Fruit fly (Drosophila melanogaster) whole organism, embryonic: ENCODE measurements around the gene Cpr78Cb.

ENCODE experiments used
- CG10543 ChIP-seq: fragments of 200-800 bp; sonication (Bioruptor generic); optimal IDR thresholded peaks from 3 replicates; lab custom pipeline; 2017; ENCODE audit warnings: missing biosample characterization, mild to moderate bottlenecking, missing genetic modification characterization, moderate library complexity
- CG10565 ChIP-seq: fragments of 200-800 bp; sonication (Bioruptor generic); optimal IDR thresholded peaks from 3 replicates; lab custom pipeline; 2016; ENCODE audit warnings: missing biosample characterization, mild to moderate bottlenecking, missing genetic modification characterization
- CG12071 ChIP-seq: fragments of 200-800 bp; sonication (Bioruptor generic); optimal IDR thresholded peaks from 3 replicates; lab custom pipeline; 2018; ENCODE audit warnings: missing biosample characterization, mild to moderate bottlenecking, missing genetic modification characterization
- CG12104 ChIP-seq: fragments of 200-800 bp; sonication (Bioruptor generic); optimal IDR thresholded peaks from 3 replicates; lab custom pipeline; 2016; ENCODE audit warnings: missing biosample characterization, missing genetic modification characterization
- CG13624 ChIP-seq: fragments of 200-800 bp; sonication (Bioruptor generic); optimal IDR thresholded peaks from 2 replicates; lab custom pipeline; 2016; ENCODE audit warnings: missing biosample characterization, missing genetic modification characterization
- CG13775 ChIP-seq: fragments of 200-800 bp; sonication (Bioruptor generic); optimal IDR thresholded peaks from 3 replicates; lab custom pipeline; 2017; ENCODE audit warnings: missing biosample characterization, mild to moderate bottlenecking, missing genetic modification characterization
- CG14667 ChIP-seq: fragments of 200-800 bp; sonication (Bioruptor generic); IDR thresholded peaks from 2 replicates; pipeline ENCODE4 v1.3.6; 2022; ENCODE audit warnings: missing biosample characterization, missing genetic modification characterization
- CG15073 ChIP-seq: fragments of 200-800 bp; sonication (Bioruptor generic); optimal IDR thresholded peaks from 2 replicates; lab custom pipeline; 2016; ENCODE audit warnings: missing biosample characterization, missing genetic modification characterization
- CG15514 ChIP-seq: fragments of 200-800 bp; sonication (Bioruptor generic); optimal IDR thresholded peaks from 3 replicates; lab custom pipeline; 2017; ENCODE audit warnings: missing biosample characterization, missing genetic modification characterization, mild to moderate bottlenecking, moderate library complexity, missing genetic modification reagents
- CG17359 ChIP-seq: fragments of 200-800 bp; sonication (Bioruptor generic); optimal IDR thresholded peaks from 3 replicates; lab custom pipeline; 2018; ENCODE audit warnings: missing biosample characterization, mild to moderate bottlenecking, missing genetic modification characterization, moderate library complexity
- CG17361 ChIP-seq: fragments of 200-800 bp; sonication (Bioruptor generic); IDR thresholded peaks from 3 replicates; pipeline ENCODE4 v1.3.6; 2022; ENCODE audit warnings: missing biosample characterization, missing genetic modification characterization
- CG18262 ChIP-seq: fragments of 200-800 bp; optimal IDR thresholded peaks from 3 replicates; lab custom pipeline; 2019; ENCODE audit warnings: missing biosample characterization, mild to moderate bottlenecking, missing genetic modification characterization, moderate library complexity
- CG31388 ChIP-seq: fragments of 200-800 bp; sonication (Bioruptor generic); optimal IDR thresholded peaks from 2 replicates; lab custom pipeline; 2016; ENCODE audit warnings: missing biosample characterization, missing genetic modification characterization
- CG33213 ChIP-seq: fragments of 200-800 bp; sonication (Bioruptor generic); optimal IDR thresholded peaks from 3 replicates; lab custom pipeline; 2016; ENCODE audit warnings: missing biosample characterization, missing genetic modification characterization
- CG4424 ChIP-seq: fragments of 200-800 bp; sonication (Bioruptor generic); optimal IDR thresholded peaks from 3 replicates; lab custom pipeline; 2016; ENCODE audit warnings: missing biosample characterization, missing genetic modification characterization
- CG5953 ChIP-seq: fragments of 200-800 bp; sonication (Bioruptor generic); IDR thresholded peaks from 2 replicates; pipeline ENCODE4 v1.3.6; 2022; ENCODE audit warnings: missing biosample characterization, missing genetic modification characterization
- CG8281 ChIP-seq: fragments of 200-800 bp; sonication (Bioruptor generic); optimal IDR thresholded peaks from 2 replicates; lab custom pipeline; 2018; ENCODE audit warnings: missing biosample characterization, mild to moderate bottlenecking, missing genetic modification characterization, moderate library complexity
- CG9797 ChIP-seq: fragments of 200-800 bp; sonication (Bioruptor generic); optimal IDR thresholded peaks from 3 replicates; lab custom pipeline; 2018; ENCODE audit warnings: missing biosample characterization, mild to moderate bottlenecking, missing genetic modification characterization
- Camta ChIP-seq: fragments of 200-800 bp; sonication (Bioruptor generic); optimal IDR thresholded peaks from 2 replicates; lab custom pipeline; 2016; ENCODE audit warnings: missing biosample characterization, missing genetic modification characterization
- CoRest ChIP-seq: fragments of 200-800 bp; sonication (Bioruptor generic); optimal IDR thresholded peaks from 3 replicates; lab custom pipeline; 2018; ENCODE audit warnings: missing biosample characterization, mild to moderate bottlenecking, missing genetic modification characterization, moderate library complexity
- Eip74EF ChIP-seq, 2 experiments: fragments of 200-800 bp in 1 of 2; fragments of >200 bp in 1 of 2; sonication (Bioruptor generic) in 1 of 2; optimal IDR thresholded peaks; 2 replicates each; lab custom pipeline; 2017 to 2019; ENCODE audit warnings: missing biosample characterization in 2 of 2, missing genetic modification characterization in 2 of 2, mild to moderate bottlenecking in 1 of 2, moderate library complexity in 1 of 2
- HmgZ ChIP-seq: fragments of 200-800 bp; sonication (Bioruptor generic); optimal IDR thresholded peaks from 2 replicates; lab custom pipeline; 2018; ENCODE audit warnings: missing biosample characterization, mild to moderate bottlenecking, missing genetic modification characterization
- Lpt ChIP-seq: fragments of >200 bp; optimal IDR thresholded peaks from 2 replicates; lab custom pipeline; 2018; ENCODE audit warnings: missing biosample characterization, missing genetic modification characterization
- NK7.1 ChIP-seq: fragments of 200-800 bp; sonication (Bioruptor generic); optimal IDR thresholded peaks from 3 replicates; lab custom pipeline; 2016; ENCODE audit warnings: missing biosample characterization, missing genetic modification characterization
- Nf-YB ChIP-seq: fragments of 200-800 bp; sonication (Bioruptor generic); optimal IDR thresholded peaks from 3 replicates; lab custom pipeline; 2019; ENCODE audit warnings: missing biosample characterization, mild to moderate bottlenecking, missing genetic modification characterization, moderate library complexity
- Oli ChIP-seq: fragments of 200-800 bp; sonication (Bioruptor generic); optimal IDR thresholded peaks from 2 replicates; lab custom pipeline; 2018; ENCODE audit warnings: missing biosample characterization, mild to moderate bottlenecking, missing genetic modification characterization, moderate library complexity
- Poxn ChIP-seq: fragments of 200-800 bp; sonication (Bioruptor generic); IDR thresholded peaks from 2 replicates; pipeline ENCODE4 v1.3.6; 2022; ENCODE audit warnings: missing biosample characterization, missing genetic modification characterization
- Side ChIP-seq: fragments of 200-800 bp; sonication (Bioruptor generic); optimal IDR thresholded peaks from 2 replicates; lab custom pipeline; 2016; ENCODE audit warnings: missing biosample characterization, missing genetic modification characterization
- YL-1 ChIP-seq: fragments of 200-800 bp; sonication (Bioruptor generic); optimal IDR thresholded peaks from 3 replicates; lab custom pipeline; 2017; ENCODE audit warnings: missing biosample characterization, mild to moderate bottlenecking, missing genetic modification characterization
- cwo ChIP-seq: fragments of 200-800 bp; sonication (Bioruptor generic); optimal IDR thresholded peaks from 3 replicates; lab custom pipeline; 2017; ENCODE audit warnings: missing biosample characterization, missing genetic modification characterization, mild to moderate bottlenecking, moderate library complexity, missing genetic modification reagents
- dan ChIP-seq: fragments of 200-800 bp; sonication (Bioruptor generic); IDR thresholded peaks from 2 replicates; pipeline ENCODE4 v1.3.6; 2022; ENCODE audit warnings: missing biosample characterization, missing genetic modification characterization
- gcm2 ChIP-seq: fragments of 200-800 bp; sonication (Bioruptor generic); optimal IDR thresholded peaks from 2 replicates; lab custom pipeline; 2016; ENCODE audit warnings: missing biosample characterization, missing genetic modification characterization
- hb ChIP-seq: fragments of 200-800 bp; sonication (Bioruptor generic); IDR thresholded peaks from 3 replicates; pipeline ENCODE4 v1.3.6; 2022; ENCODE audit warnings: missing biosample characterization, missing genetic modification characterization; ENCODE audit not compliant: partially characterized antibody
- lbe ChIP-seq: fragments of 200-800 bp; sonication (Bioruptor generic); optimal IDR thresholded peaks from 2 replicates; lab custom pipeline; 2016; ENCODE audit warnings: missing biosample characterization, mild to moderate bottlenecking, missing genetic modification characterization
- maf-S ChIP-seq: fragments of 200-800 bp; sonication (Bioruptor generic); optimal IDR thresholded peaks from 2 replicates; lab custom pipeline; 2016; ENCODE audit warnings: missing biosample characterization, missing genetic modification characterization
- mirr ChIP-seq: fragments of 200-800 bp; sonication (Bioruptor generic); optimal IDR thresholded peaks from 3 replicates; lab custom pipeline; 2018; ENCODE audit warnings: missing biosample characterization, mild to moderate bottlenecking, missing genetic modification characterization
- nerfin-2 ChIP-seq: fragments of 200-800 bp; sonication (Bioruptor generic); IDR thresholded peaks from 2 replicates; pipeline ENCODE4 v1.3.6; 2022; ENCODE audit warnings: missing biosample characterization, missing genetic modification characterization; ENCODE audit not compliant: partially characterized antibody
- pan ChIP-seq, 4 experiments: fragments of >200 bp in 3 of 4; fragments of 200-800 bp in 1 of 4; sonication (Bioruptor generic) in 1 of 4; optimal IDR thresholded peaks in 3 of 4; IDR thresholded peaks in 1 of 4; 2 replicates each; pipeline versions ENCODE4 v1.3.6 to Lab custom; 2017 to 2022; ENCODE audit warnings: missing biosample characterization in 2 of 4, missing genetic modification characterization in 2 of 4, mixed read lengths in 1 of 4
- sim ChIP-seq: fragments of 200-800 bp; sonication (Bioruptor generic); IDR thresholded peaks from 2 replicates; pipeline ENCODE4 v1.3.6; 2022; ENCODE audit warnings: missing biosample characterization, missing genetic modification characterization
- slou ChIP-seq: fragments of 200-800 bp; sonication (Bioruptor generic); optimal IDR thresholded peaks from 3 replicates; lab custom pipeline; 2016; ENCODE audit warnings: missing biosample characterization, missing genetic modification characterization
- sob ChIP-seq: fragments of 200-800 bp; sonication (Bioruptor generic); IDR thresholded peaks from 2 replicates; pipeline ENCODE4 v1.3.6; 2022; ENCODE audit warnings: missing biosample characterization, missing genetic modification characterization
- sqz ChIP-seq: fragments of 200-800 bp; sonication (Bioruptor generic); optimal IDR thresholded peaks from 3 replicates; lab custom pipeline; 2018; ENCODE audit warnings: missing biosample characterization, mild to moderate bottlenecking, missing genetic modification characterization
- stc ChIP-seq: fragments of 200-800 bp; sonication (Bioruptor generic); IDR thresholded peaks from 2 replicates; pipeline ENCODE4 v1.3.6; 2022; ENCODE audit warnings: missing biosample characterization, missing genetic modification characterization
- tin ChIP-seq: fragments of 200-800 bp; sonication (Bioruptor generic); optimal IDR thresholded peaks from 3 replicates; lab custom pipeline; 2016; ENCODE audit warnings: missing biosample characterization, missing genetic modification characterization
- tll ChIP-seq, 2 experiments: fragments of 200-800 bp in 1 of 2; fragments of >200 bp in 1 of 2; sonication (Bioruptor generic) in 1 of 2; optimal IDR thresholded peaks; 2 replicates each; lab custom pipeline; 2017 to 2019; ENCODE audit warnings: missing biosample characterization in 2 of 2, missing genetic modification characterization in 2 of 2, mild to moderate bottlenecking in 1 of 2, moderate library complexity in 1 of 2
- tup ChIP-seq: fragments of 200-800 bp; sonication (Bioruptor generic); optimal IDR thresholded peaks from 2 replicates; lab custom pipeline; 2016; ENCODE audit warnings: missing biosample characterization, mild to moderate bottlenecking, missing genetic modification characterization, moderate library complexity
- wdn ChIP-seq: fragments of 200-800 bp; sonication (Bioruptor generic); IDR thresholded peaks from 2 replicates; pipeline ENCODE4 v1.3.6; 2022; ENCODE audit warnings: missing biosample characterization, missing genetic modification characterization

The Cpr78Cb gene

dm6 chr3L:21285639-21286338, 8.5 kb upstream of the Cpr78Cb start, which contains the start of the genes CG12974 and pzg (continued):
- peak; percentile 65; the same call in 1 of the 2 replicates for TF ChIP-seq wdn (GFP tag; lab: Robert Waterston, UW)
- peak; percentile 89 for TF ChIP-seq CG10543
- no peak for TF ChIP-seq CG8281 (tag; lab: Kevin White, UChicago)
- TF ChIP-seq nerfin-2 (GFP tag; lab: Robert Waterston, UW), result peak; percentile 71
- TF ChIP-seq CG18262 (tag; lab: Kevin White, UChicago), result peak; percentile 76
- peak; percentile 66; the same call in 1 of the 2 replicates for TF ChIP-seq dan
- peak; percentile 48 for TF ChIP-seq Side (GFP tag; lab: Kevin White, UChicago)
- peak; percentile 72 for TF ChIP-seq sqz (GFP tag; lab: Kevin White, UChicago)
- TF ChIP-seq slou (GFP tag; lab: Kevin White, UChicago), result peak; percentile 46
- TF ChIP-seq tll (GFP tag; optimal IDR thresholded peaks at IDR 0.05; lab: Kevin White, UChicago), result peak; percentile 37 to 71
- TF ChIP-seq CG10565 (GFP tag; lab: Kevin White, UChicago), result no peak
- TF ChIP-seq CG13775 (GFP tag; lab: Kevin White, UChicago), result peak; percentile 94
- peak; percentile 47 for TF ChIP-seq tup (GFP tag; lab: Kevin White, UChicago)
- peak; percentile 89 for TF ChIP-seq CoRest (tag; lab: Kevin White, UChicago)
- peak; percentile 83 for TF ChIP-seq CG4424
- peak; percentile 28 for TF ChIP-seq gcm2 (GFP tag; lab: Kevin White, UChicago)
- peak; percentile 65; the same call in 1 of the 2 replicates for TF ChIP-seq CG5953
- peak; percentile 5 for TF ChIP-seq CG31388 (GFP tag; lab: Kevin White, UChicago)
- peak in 1 of 2 experiments; percentile 5 for TF ChIP-seq Eip74EF (GFP tag; optimal IDR thresholded peaks at IDR 0.05; lab: Kevin White, UChicago)
- no peak for TF ChIP-seq CG15073 (GFP tag; lab: Kevin White, UChicago)
- peak; percentile 42 for TF ChIP-seq Oli (tag; lab: Kevin White, UChicago)
- peak; percentile 62; the same call in 1 of the 2 replicates for TF ChIP-seq stc (GFP tag; lab: Robert Waterston, UW)
- TF ChIP-seq CG12071 (GFP tag; lab: Kevin White, UChicago), result peak; percentile 41
- TF ChIP-seq Lpt (GFP tag; lab: Kevin White, UChicago), result no peak
- peak; percentile 85 for TF ChIP-seq HmgZ (tag; lab: Kevin White, UChicago)
- peak; percentile 54 for TF ChIP-seq CG17359
- 0 out of 2 replicates have a peak, but pooled peaks have one; percentile 37 for TF ChIP-seq Poxn (GFP tag; lab: Robert Waterston, UW)
- TF ChIP-seq CG33213 (GFP tag; lab: Kevin White, UChicago), result peak; percentile 66
- TF ChIP-seq sob (GFP tag; lab: Robert Waterston, UW), result peak; percentile 93
- TF ChIP-seq NK7.1 (GFP tag; lab: Kevin White, UChicago), result peak; percentile 1
- no peak for TF ChIP-seq cwo
- TF ChIP-seq CG15514 (GFP tag; lab: Kevin White, UChicago), result peak; percentile 65
- peak; percentile 66 for TF ChIP-seq Nf-YB (GFP tag; lab: Kevin White, UChicago)
- TF ChIP-seq pan (optimal IDR thresholded peaks at IDR 0.05; lab: Kevin White, UChicago), result no peak
- peak in 1 of 2 experiments; percentile 79 for TF ChIP-seq pan (GFP tag; optimal IDR thresholded peaks at IDR 0.05 in 1 of 2, IDR thresholded peaks at IDR 0.05 in 1 of 2)
- 0 out of 2 replicates have a peak, but pooled peaks have one; percentile 44 for TF ChIP-seq sim
- peak; percentile 71 for TF ChIP-seq CG9797 (GFP tag; lab: Kevin White, UChicago)
- TF ChIP-seq lbe, result peak; percentile 15
- TF ChIP-seq CG12104 (GFP tag; lab: Kevin White, UChicago), result peak; percentile 80
- TF ChIP-seq tin (GFP tag; lab: Kevin White, UChicago), result peak; percentile 64
- TF ChIP-seq Camta (GFP tag; lab: Kevin White, UChicago), result peak; percentile 32
- peak; percentile 96 for TF ChIP-seq YL-1 (GFP tag; lab: Kevin White, UChicago)
- no peak for TF ChIP-seq mirr (GFP tag; lab: Kevin White, UChicago)
- peak; percentile 85 for TF ChIP-seq CG17361 (GFP tag; lab: Robert Waterston, UW)
- TF ChIP-seq maf-S (GFP tag; lab: Kevin White, UChicago), result peak; percentile 69
- TF ChIP-seq CG13624 (GFP tag; lab: Kevin White, UChicago), result peak; percentile 69
- TF ChIP-seq hb (GFP tag; lab: Robert Waterston, UW), result peak; percentile 87
- TF ChIP-seq CG14667 (GFP tag; lab: Robert Waterston, UW), result no peak
